Worm (Caenorhabditis elegans) whole organism, young adult: ENCODE results near the gene H38K22.9.

ENCODE experiments used
- F33H1.4 ChIP-seq: fragments of 200-800 bp; sonication (Bioruptor generic); IDR thresholded peaks from 2 replicates; pipeline ENCODE4 v1.3.6; 2022; ENCODE audit warnings: missing genetic modification reagents, missing genetic modification characterization, missing compliant biosample characterization
- F37B4.10 ChIP-seq: fragments of 200-800 bp; sonication (Bioruptor generic); IDR thresholded peaks from 2 replicates; pipeline ENCODE4 v1.3.6; 2022; ENCODE audit warnings: missing genetic modification characterization, missing compliant biosample characterization
- atf-7 ChIP-seq: sonication (generic microtip); optimal IDR thresholded peaks from 2 replicates; lab custom pipeline; 2017; ENCODE audit warnings: mild to moderate bottlenecking, missing genetic modification characterization, missing compliant biosample characterization
- ceh-40 ChIP-seq: fragments of 200-800 bp; sonication (Bioruptor generic); IDR thresholded peaks from 2 replicates; pipeline ENCODE4 v1.3.6; 2022; ENCODE audit warnings: missing genetic modification characterization, missing compliant biosample characterization
- him-1 ChIP-seq: sonication (generic microtip); optimal IDR thresholded peaks from 2 replicates; lab custom pipeline; 2016; ENCODE audit warnings: missing genotype, missing genetic modification reagents, missing genetic modification characterization, missing compliant biosample characterization
- lin-35 ChIP-seq, 3 experiments: fragments of 150-350 bp in 2 of 3; sonication (generic microtip) in 1 of 3; optimal IDR thresholded peaks; 2 replicates each; lab custom pipeline; 2014 to 2018; ENCODE audit warnings: missing biosample characterization in 3 of 3, missing genetic modification characterization in 3 of 3, missing genetic modification reagents in 3 of 3
- nhr-27 ChIP-seq: fragments of 200-800 bp; sonication (Bioruptor generic); optimal IDR thresholded peaks from 2 replicates; lab custom pipeline; 2018; ENCODE audit warnings: mild to moderate bottlenecking, missing genetic modification characterization, moderate library complexity, missing compliant biosample characterization
- nhr-80 ChIP-seq: sonication (generic microtip); optimal IDR thresholded peaks from 2 replicates; lab custom pipeline; 2016; ENCODE audit warnings: missing genetic modification characterization, missing compliant biosample characterization
- snpc-1.3 ChIP-seq: sonication (generic microtip); optimal IDR thresholded peaks from 2 replicates; lab custom pipeline; 2017; ENCODE audit warnings: missing genetic modification characterization, mild to moderate bottlenecking, missing compliant biosample characterization, antibody characterized with exemption, moderate library complexity, missing genotype, missing genetic modification reagents; ENCODE audit not compliant: insufficient read depth
- snpc-4 ChIP-seq, 5 experiments: fragments of 150-350 bp in 1 of 5; sonication (generic microtip) in 4 of 5; optimal IDR thresholded peaks; 2 replicates each; lab custom pipeline; 2014 to 2018; ENCODE audit warnings: missing genetic modification characterization in 5 of 5, missing biosample characterization in 3 of 5, antibody characterized with exemption in 2 of 5, mild to moderate bottlenecking in 2 of 5, missing compliant biosample characterization in 2 of 5, missing genotype in 2 of 5, moderate library complexity in 2 of 5, missing genetic modification reagents in 1 of 5
- somi-1 ChIP-seq: fragments of 200-800 bp; sonication (Bioruptor generic); optimal IDR thresholded peaks from 2 replicates; lab custom pipeline; 2018; ENCODE audit warnings: mild to moderate bottlenecking, missing genetic modification characterization, missing compliant biosample characterization
- tbp1 ChIP-seq: fragments of 200-800 bp; sonication (Bioruptor generic); optimal IDR thresholded peaks from 2 replicates; lab custom pipeline; 2018; ENCODE audit warnings: mild to moderate bottlenecking, missing genetic modification characterization, missing compliant biosample characterization

ce11 chrIII:4302780-4303179 is 21.2 kb upstream of the H38K22.9 start:
- TF ChIP-seq nhr-27 (no peak), atf-7 (no peak), F33H1.4 (GFP tag; lab: Robert Waterston, UW) (no peak), somi-1 (no peak), F37B4.10 (GFP tag; lab: Robert Waterston, UW) (no peak), lin-35 (GFP tag; optimal IDR thresholded peaks at IDR 0.05; lab: Kevin White, UChicago) (no peak), ceh-40 (GFP tag; lab: Robert Waterston, UW) (no peak), snpc-1.3 (no peak), snpc-4 (GFP tag; optimal IDR thresholded peaks at IDR 0.05; lab: Kevin White, UChicago) (no peak), snpc-4 (tag; optimal IDR thresholded peaks at IDR 0.05; lab: Kevin White, UChicago) (no peak), tbp1 (no peak), nhr-80 (tag; lab: Kevin White, UChicago) (no peak), him-1 (tag; lab: Kevin White, UChicago) (no peak)
